Worm (Caenorhabditis elegans): ENCODE measurements around the gene pup-2.

Gene pup-2

ce11 chrIII:5173622-5174021 lies 12.1 kb upstream of the pup-2 start, which contains the start of gene cid-1:
Gene cid-1, plus strand, starts transcription at chrIII:5173922.
- TF ChIP-seq nhr-12 (tag; optimal IDR thresholded peaks at IDR 0.05), result no peak
- TF ChIP-seq nhr-43 (tag; optimal IDR thresholded peaks at IDR 0.05; ENCODE audit: poor library complexity, severe bottlenecking), result no peak
- TF ChIP-seq lin-15B (tag; optimal IDR thresholded peaks at IDR 0.05), result no peak
- TF ChIP-seq nhr-76 (tag; optimal IDR thresholded peaks at IDR 0.05), result no peak
- TF ChIP-seq nhr-23 (tag; optimal IDR thresholded peaks at IDR 0.05), result no peak
- TF ChIP-seq ama-1 (optimal IDR thresholded peaks at IDR 0.05), result no peak
- no peak for TF ChIP-seq ceh-16 (tag; optimal IDR thresholded peaks at IDR 0.05)
- TF ChIP-seq ZK546.5 (tag; optimal IDR thresholded peaks at IDR 0.05), result no peak
- TF ChIP-seq daf-12 (tag; optimal IDR thresholded peaks at IDR 0.05), result no peak
- TF ChIP-seq eor-1 (tag; optimal IDR thresholded peaks at IDR 0.05), result no peak

ce11 chrIII:5179166-5179565 lies 6.6 kb upstream of the pup-2 start:
- no peak for TF ChIP-seq daf-12 (tag; optimal IDR thresholded peaks at IDR 0.05)
- no peak for TF ChIP-seq ceh-82 (tag; optimal IDR thresholded peaks at IDR 0.05)
- peak; percentile 95 for TF ChIP-seq nfya-1 (tag; optimal IDR thresholded peaks at IDR 0.05; ENCODE audit: insufficient read depth)
- no peak for TF ChIP-seq R02D3.7 (tag; optimal IDR thresholded peaks at IDR 0.05)

ce11 chrIII:5180588-5180987 lies 5.1 kb upstream of the pup-2 start:
- no peak for TF ChIP-seq nhr-23 (tag; optimal IDR thresholded peaks at IDR 0.05)
- TF ChIP-seq elt-2 (tag; optimal IDR thresholded peaks at IDR 0.05), result peak; percentile 67
- TF ChIP-seq nfya-1 (tag; optimal IDR thresholded peaks at IDR 0.05; ENCODE audit: insufficient read depth), result peak; percentile 14
- peak; percentile 6 for TF ChIP-seq pha-4 (tag; optimal IDR thresholded peaks at IDR 0.05)

ce11 chrIII:5181217-5181616 lies 4.5 kb upstream of the pup-2 start:
- TF ChIP-seq nhr-28 (tag; optimal IDR thresholded peaks at IDR 0.05) (no peak), R02D3.7 (tag; optimal IDR thresholded peaks at IDR 0.05) (no peak), sea-2 (GFP tag; optimal IDR thresholded peaks at IDR 0.05) (no peak), eor-1 (tag; optimal IDR thresholded peaks at IDR 0.05) (no peak), lin-39 (tag; optimal IDR thresholded peaks at IDR 0.05) (no peak)

ce11 chrIII:5181641-5182040 lies 4.1 kb upstream of the pup-2 start:
- TF ChIP-seq tbx-2 (tag; optimal IDR thresholded peaks at IDR 0.05) (no peak), nfya-1 (tag; optimal IDR thresholded peaks at IDR 0.05; ENCODE audit: insufficient read depth) (peak; percentile 30), lin-15B (tag; optimal IDR thresholded peaks at IDR 0.05) (no peak), ceh-28 (tag; optimal IDR thresholded peaks at IDR 0.05) (no peak), unc-62 (GFP tag; optimal IDR thresholded peaks at IDR 0.05) (no peak), aly-2 (tag; optimal IDR thresholded peaks at IDR 0.05) (no peak), unc-39 (tag; optimal IDR thresholded peaks at IDR 0.05) (no peak)

ce11 chrIII:5183372-5183771 lies 2.3 kb upstream of the pup-2 start:
- TF ChIP-seq jun-1 (tag; optimal IDR thresholded peaks at IDR 0.05) (no peak), mml-1 (tag; optimal IDR thresholded peaks at IDR 0.05) (no peak), lin-39 (tag; optimal IDR thresholded peaks at IDR 0.05) (peak; percentile 43), ceh-9 (tag; optimal IDR thresholded peaks at IDR 0.05) (no peak), elt-1 (tag; optimal IDR thresholded peaks at IDR 0.05) (no peak), ZK546.5 (tag; optimal IDR thresholded peaks at IDR 0.05) (no peak)

ce11 chrIII:5188426-5188825 lies 2.7 kb downstream of the pup-2 start, which contains the start of gene K10D2.8:
Gene K10D2.8, plus strand, starts transcription at chrIII:5188726.
- no peak for TF ChIP-seq jun-1 (tag; optimal IDR thresholded peaks at IDR 0.05)
- TF ChIP-seq fkh-10 (GFP tag; optimal IDR thresholded peaks at IDR 0.05), result no peak
- TF ChIP-seq ama-1 (optimal IDR thresholded peaks at IDR 0.05), result no peak
- TF ChIP-seq egl-27 (tag; optimal IDR thresholded peaks at IDR 0.05), result no peak
- no peak for TF ChIP-seq nhr-67 (tag; optimal IDR thresholded peaks at IDR 0.05)
- TF ChIP-seq nhr-12 (tag; optimal IDR thresholded peaks at IDR 0.05), result no peak
- TF ChIP-seq pqm-1 (tag; optimal IDR thresholded peaks at IDR 0.05), result no peak
- TF ChIP-seq aly-2 (tag; optimal IDR thresholded peaks at IDR 0.05), result no peak
- no peak for TF ChIP-seq nhr-237 (tag; optimal IDR thresholded peaks at IDR 0.05)
- TF ChIP-seq daf-12 (tag; optimal IDR thresholded peaks at IDR 0.05), result no peak
